Fruit fly (Drosophila melanogaster): ENCODE data around the gene CG8661.

CG8661 gene

DNA sequence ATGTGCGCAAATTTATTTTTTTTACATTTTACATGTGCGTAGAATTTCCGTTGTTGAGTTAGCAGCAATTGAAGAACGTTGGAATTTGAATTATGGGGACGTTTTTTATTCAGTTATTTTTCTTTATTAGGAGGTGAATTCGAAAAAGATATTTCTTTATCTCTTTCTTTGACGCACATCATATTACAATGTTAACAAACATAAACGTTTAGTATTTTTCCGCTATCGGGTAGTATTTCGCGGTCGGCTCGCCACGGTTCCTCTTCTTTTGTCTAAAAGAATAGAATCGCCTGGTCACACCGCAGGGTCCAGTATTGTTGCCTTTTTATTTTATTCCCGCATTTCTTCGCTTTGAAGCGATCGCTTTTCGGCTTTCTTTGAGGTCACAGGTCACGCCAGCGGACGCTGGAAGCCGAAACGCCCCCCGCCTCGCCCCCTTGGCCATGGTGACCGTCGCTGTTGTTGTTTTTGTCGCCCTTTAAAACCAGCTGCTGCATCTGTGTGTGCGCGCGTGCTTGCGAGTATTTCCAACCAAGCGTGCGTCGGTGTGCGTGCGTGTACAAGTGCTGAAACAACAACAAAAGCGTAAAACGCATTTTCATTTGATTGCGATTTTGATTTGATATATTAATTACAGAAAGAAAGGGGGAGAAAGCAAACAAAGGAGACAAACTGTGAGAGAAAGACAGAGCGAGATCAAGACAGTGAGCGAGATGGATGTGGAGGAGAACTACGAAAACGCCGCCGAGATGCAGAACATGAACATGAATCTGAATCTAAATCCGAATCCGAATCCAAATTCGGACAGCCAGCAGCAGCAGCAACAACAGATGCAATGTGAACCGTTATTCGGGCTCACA, 18.1 kb upstream of the CG8661 start:
- TF ChIP-seq Sin3A (optimal IDR thresholded peaks at IDR 0.05): no peak
- no peak for TF ChIP-seq psq (optimal IDR thresholded peaks at IDR 0.05)
- no peak for TF ChIP-seq Myc (optimal IDR thresholded peaks at IDR 0.05)
- no peak for TF ChIP-seq h (optimal IDR thresholded peaks at IDR 0.05)
- TF ChIP-seq insv (optimal IDR thresholded peaks at IDR 0.05): no peak
- TF ChIP-seq ttk (optimal IDR thresholded peaks at IDR 0.05): no peak

dm6 chrX:17301705-17302104, 17.4 kb upstream of the CG8661 start, which contains the start of gene Fim:
TSS of gene Fim (minus strand) at chrX:17301929.
- TF ChIP-seq Sin3A (optimal IDR thresholded peaks at IDR 0.05) (no peak), Myc (optimal IDR thresholded peaks at IDR 0.05) (no peak), insv (optimal IDR thresholded peaks at IDR 0.05) (no peak), ttk (optimal IDR thresholded peaks at IDR 0.05) (no peak), h (optimal IDR thresholded peaks at IDR 0.05) (no peak), psq (optimal IDR thresholded peaks at IDR 0.05) (no peak)

DNA sequence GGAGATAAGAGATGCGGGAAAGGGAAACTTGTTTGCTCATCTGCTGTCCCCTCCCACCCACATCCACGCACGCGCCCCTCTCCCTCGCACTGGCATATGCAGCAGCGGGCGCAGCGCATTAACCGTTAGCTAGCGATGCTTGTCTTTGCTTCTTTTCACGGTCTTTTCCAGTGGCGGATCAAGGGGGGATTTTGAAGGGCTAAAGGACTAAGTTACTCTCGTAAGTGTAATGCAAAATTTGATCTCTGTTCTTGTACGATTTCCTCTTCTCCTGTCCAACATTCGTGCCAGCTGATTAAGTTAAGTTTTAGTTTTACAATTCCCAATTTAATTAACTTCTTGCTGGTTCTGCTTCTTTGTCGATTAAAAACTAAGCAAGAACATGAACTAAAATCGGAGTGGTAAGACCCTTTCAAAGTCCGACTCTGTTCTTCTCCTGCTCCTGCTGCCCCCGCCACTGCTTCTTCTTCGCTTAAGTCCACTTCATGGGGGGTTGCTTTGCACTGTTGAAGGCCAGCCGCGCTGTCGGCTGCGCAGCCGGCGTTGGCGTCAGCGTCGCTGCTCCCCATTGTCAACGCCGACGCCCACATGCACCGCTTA, 16.4 kb upstream of the CG8661 start:
- no peak for TF ChIP-seq insv (optimal IDR thresholded peaks at IDR 0.05)
- TF ChIP-seq ttk (optimal IDR thresholded peaks at IDR 0.05): no peak
- TF ChIP-seq h (optimal IDR thresholded peaks at IDR 0.05): no peak
- TF ChIP-seq Sin3A (optimal IDR thresholded peaks at IDR 0.05): no peak
- no peak for TF ChIP-seq Myc (optimal IDR thresholded peaks at IDR 0.05)
- no peak for TF ChIP-seq psq (optimal IDR thresholded peaks at IDR 0.05)

DNA sequence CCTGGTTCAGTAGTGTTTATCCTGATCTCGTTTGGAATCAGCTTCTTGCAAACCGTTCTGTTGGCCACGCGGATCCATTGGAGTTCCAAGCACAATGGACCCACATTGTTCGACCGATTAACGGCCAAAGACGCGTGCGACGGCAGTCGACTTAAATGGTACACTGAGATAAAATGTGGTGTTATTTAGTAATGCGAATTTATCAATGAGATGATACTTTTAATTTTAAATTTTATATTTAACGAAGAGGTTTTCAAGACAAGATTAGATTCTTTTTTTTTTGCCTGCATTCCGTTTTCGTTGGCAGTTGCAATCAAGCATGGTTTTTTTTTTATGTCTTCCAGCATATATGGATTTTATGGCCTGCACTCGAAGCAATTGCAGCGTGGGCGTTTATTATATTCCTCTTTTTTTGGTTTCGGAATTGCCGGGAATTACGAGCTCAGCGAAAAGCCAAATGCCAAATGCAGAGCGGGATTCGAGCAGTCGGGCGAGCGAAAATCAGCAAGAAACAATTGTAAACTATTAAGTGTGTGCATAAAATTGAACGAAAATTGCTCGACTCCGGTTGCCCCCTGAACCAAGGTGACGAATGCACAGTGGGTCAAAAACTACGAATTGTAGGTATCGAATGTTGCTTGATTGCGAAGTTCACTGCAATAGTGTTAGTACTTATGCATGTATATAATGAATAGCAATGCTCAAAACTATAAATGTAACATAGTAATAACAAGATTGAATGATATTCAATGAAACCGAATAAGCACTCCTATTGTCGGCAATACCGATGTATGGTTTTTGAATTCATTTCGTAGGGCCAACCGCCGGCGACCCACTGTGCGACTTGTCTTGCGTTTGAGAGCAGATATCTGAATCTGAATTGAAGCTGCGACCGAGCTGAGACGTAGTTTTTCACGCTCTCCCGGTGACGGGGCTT, 14.9 kb upstream of the CG8661 start:
- no peak for TF ChIP-seq psq (optimal IDR thresholded peaks at IDR 0.05)
- TF ChIP-seq insv (optimal IDR thresholded peaks at IDR 0.05): no peak
- TF ChIP-seq Sin3A (optimal IDR thresholded peaks at IDR 0.05): no peak
- no peak for TF ChIP-seq ttk (optimal IDR thresholded peaks at IDR 0.05)
- TF ChIP-seq Myc (optimal IDR thresholded peaks at IDR 0.05): no peak
- no peak for TF ChIP-seq h (optimal IDR thresholded peaks at IDR 0.05)

dm6 chrX:17297924-17298591, 13.8 kb upstream of the CG8661 start:
- TF ChIP-seq psq (optimal IDR thresholded peaks at IDR 0.05) (no peak), ttk (optimal IDR thresholded peaks at IDR 0.05) (no peak), h (optimal IDR thresholded peaks at IDR 0.05) (no peak), Myc (optimal IDR thresholded peaks at IDR 0.05) (no peak), Sin3A (optimal IDR thresholded peaks at IDR 0.05) (no peak), insv (optimal IDR thresholded peaks at IDR 0.05) (no peak)

dm6 chrX:17297070-17297689, 12.9 kb upstream of the CG8661 start:
- TF ChIP-seq psq (optimal IDR thresholded peaks at IDR 0.05): no peak
- no peak for TF ChIP-seq Sin3A (optimal IDR thresholded peaks at IDR 0.05)
- no peak for TF ChIP-seq ttk (optimal IDR thresholded peaks at IDR 0.05)
- no peak for TF ChIP-seq Myc (optimal IDR thresholded peaks at IDR 0.05)
- TF ChIP-seq h (optimal IDR thresholded peaks at IDR 0.05): no peak
- no peak for TF ChIP-seq insv (optimal IDR thresholded peaks at IDR 0.05)

DNA sequence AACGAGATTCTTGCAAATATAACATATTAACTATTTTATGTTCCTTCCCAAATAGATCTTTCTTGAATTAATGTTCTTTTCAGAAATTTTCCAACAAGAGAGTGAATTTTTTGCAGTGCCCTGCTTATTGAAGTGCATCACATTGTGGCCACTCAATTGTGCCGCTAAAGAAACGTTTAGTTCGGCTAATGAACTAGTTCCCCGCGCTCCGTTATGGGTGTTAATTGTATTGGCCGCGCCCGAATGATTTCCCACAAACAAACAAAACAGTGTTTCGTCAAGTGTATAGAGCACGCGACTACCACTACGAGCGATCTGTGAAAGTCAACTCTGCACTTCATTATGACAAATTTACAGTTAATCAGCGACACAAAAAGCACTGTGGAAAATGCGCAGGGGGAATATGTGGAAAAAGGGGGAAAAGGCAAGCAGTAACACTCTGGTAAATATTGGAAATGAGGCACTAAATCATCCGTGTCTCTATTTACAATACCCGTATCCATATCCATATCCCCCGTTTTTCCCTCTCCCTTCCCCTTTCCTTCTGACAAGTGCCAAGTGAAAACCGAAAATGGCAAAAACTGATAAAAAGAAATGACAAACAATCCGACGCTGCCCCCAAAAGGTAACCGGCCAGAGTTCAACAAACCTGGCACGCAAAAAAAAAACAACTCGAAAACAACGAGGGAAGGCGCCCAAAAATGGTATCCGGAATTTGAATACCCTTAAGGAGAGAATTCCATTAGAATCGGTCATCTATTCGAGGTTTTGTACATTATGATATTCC, 12.2 kb upstream of the CG8661 start:
- TF ChIP-seq h (optimal IDR thresholded peaks at IDR 0.05) (no peak), Sin3A (optimal IDR thresholded peaks at IDR 0.05) (no peak), psq (optimal IDR thresholded peaks at IDR 0.05) (no peak), ttk (optimal IDR thresholded peaks at IDR 0.05) (no peak), insv (optimal IDR thresholded peaks at IDR 0.05) (no peak), Myc (optimal IDR thresholded peaks at IDR 0.05) (no peak)

- no peak for TF ChIP-seq Myc (optimal IDR thresholded peaks at IDR 0.05)
- no peak for TF ChIP-seq insv (optimal IDR thresholded peaks at IDR 0.05)
These were observed 10.7 kb upstream of the CG8661 start for dm6 chrX:17294979-17295378.

dm6 chrX:17294169-17294833, 10.0 kb upstream of the CG8661 start:
- TF ChIP-seq insv (optimal IDR thresholded peaks at IDR 0.05) (no peak), ttk (optimal IDR thresholded peaks at IDR 0.05) (no peak), Sin3A (optimal IDR thresholded peaks at IDR 0.05) (no peak), psq (optimal IDR thresholded peaks at IDR 0.05) (no peak), h (optimal IDR thresholded peaks at IDR 0.05) (no peak), Myc (optimal IDR thresholded peaks at IDR 0.05) (no peak)

DNA sequence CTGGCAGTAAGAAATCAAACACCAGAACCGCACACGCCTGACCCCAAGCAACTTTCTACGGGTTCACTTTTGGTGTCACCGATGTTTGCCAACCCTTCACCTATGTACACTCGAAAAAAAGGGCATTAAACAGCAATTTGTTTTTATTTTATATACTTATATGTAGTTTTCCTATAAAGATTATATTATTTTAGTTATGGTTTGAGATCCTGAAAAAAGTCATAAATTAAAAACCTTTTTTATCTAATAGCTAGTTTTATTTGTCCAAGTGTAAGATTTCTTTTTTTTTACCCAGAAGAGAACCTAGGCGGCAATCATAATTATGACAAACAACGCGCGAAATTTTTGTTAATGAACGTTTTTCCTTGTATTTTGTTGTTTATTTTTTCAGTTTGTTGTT, 9.1 kb upstream of the CG8661 start:
- no peak for TF ChIP-seq ttk (optimal IDR thresholded peaks at IDR 0.05)
- TF ChIP-seq Myc (optimal IDR thresholded peaks at IDR 0.05): no peak
- TF ChIP-seq h (optimal IDR thresholded peaks at IDR 0.05): no peak
- TF ChIP-seq insv (optimal IDR thresholded peaks at IDR 0.05): no peak
- TF ChIP-seq psq (optimal IDR thresholded peaks at IDR 0.05): no peak
- no peak for TF ChIP-seq Sin3A (optimal IDR thresholded peaks at IDR 0.05)
